Worm (Caenorhabditis elegans) whole organism, midembryonic: ENCODE measurements around the gene C56G2.4.

Experiments used
- flt-1 ChIP-seq: fragments of 200-800 bp; sonication (Bioruptor generic); IDR thresholded peaks from 2 replicates; pipeline ENCODE4 v1.3.6; 2022; ENCODE audit warnings: missing genetic modification characterization, missing compliant biosample characterization
- med-1 ChIP-seq: sonication (generic microtip); optimal IDR thresholded peaks from 2 replicates; lab custom pipeline; 2017; ENCODE audit warnings: missing genetic modification characterization, mild to moderate bottlenecking, missing compliant biosample characterization, antibody characterized with exemption, missing genetic modification reagents; ENCODE audit not compliant: insufficient read depth

- no peak for TF ChIP-seq med-1 (GFP tag; lab: Kevin White, UChicago)
- TF ChIP-seq flt-1 (GFP tag; lab: Robert Waterston, UW), result no peak
These were observed 20.9 kb downstream of the C56G2.4 start for ce11 chrIII:6352459-6352858.
